Worm (Caenorhabditis elegans) whole organism, mixed stage, embryonic: ENCODE measurements around the gene svh-11.

ENCODE experiments used
- nhr-12 ChIP-seq: fragments of 150-350 bp; optimal IDR thresholded peaks from 2 replicates; lab custom pipeline; 2014; ENCODE audit warnings: missing biosample characterization, missing genetic modification characterization
- nhr-76 ChIP-seq: sonication (generic microtip); optimal IDR thresholded peaks from 2 replicates; lab custom pipeline; 2017; ENCODE audit warnings: missing biosample characterization, missing genetic modification characterization

- TF ChIP-seq nhr-12 (tag; lab: Kevin White, UChicago) (no peak), nhr-76 (tag; lab: Kevin White, UChicago) (no peak)
Measured at ce11 chrV:2183162-2183561, 23.7 kb upstream of the svh-11 start, which contains the start of gene cyp-33C2.
